Worm (Caenorhabditis elegans) whole organism, L4/young adult: ENCODE results near the gene nspb-12.
A peak's percentile ranks its signal among the peaks of the same experiment; 100 is the strongest.

Experiments used
- W03F9.2 ChIP-seq: fragments of 150-350 bp; optimal IDR thresholded peaks from 2 replicates; lab custom pipeline; 2014; ENCODE audit warnings: missing biosample characterization, missing genetic modification characterization
- dao-5 ChIP-seq: sonication (generic microtip); optimal IDR thresholded peaks from 2 replicates; lab custom pipeline; 2016; ENCODE audit warnings: missing genotype, missing genetic modification characterization, moderate library complexity, missing compliant biosample characterization
- him-1 ChIP-seq: sonication (generic microtip); optimal IDR thresholded peaks from 2 replicates; lab custom pipeline; 2016; ENCODE audit warnings: missing genotype, missing genetic modification reagents, missing genetic modification characterization, missing compliant biosample characterization

The nspb-12 gene

ce11 chrIII:5557246-5557819 lies 11.2 kb downstream of the nspb-12 start, which contains the start of gene rpc-2:
TSS of gene rpc-2 (plus strand) at chrIII:5557365.
- no peak for TF ChIP-seq him-1 (tag; lab: Kevin White, UChicago)
- TF ChIP-seq W03F9.2 (tag; lab: Kevin White, UChicago) = no peak
- TF ChIP-seq dao-5 (tag; lab: Kevin White, UChicago) = no peak

ce11 chrIII:5554884-5555500 lies 13.6 kb downstream of the nspb-12 start, which contains the start of the genes nmad-1 and hach-1:
TSS of gene nmad-1 (minus strand) at chrIII:5554934.
TSS of gene hach-1 (plus strand) at chrIII:5555450.
- TF ChIP-seq him-1 (tag; lab: Kevin White, UChicago) (no peak), W03F9.2 (tag; lab: Kevin White, UChicago) (peak; percentile 95), dao-5 (tag; lab: Kevin White, UChicago) (peak; percentile 11)

- TF ChIP-seq W03F9.2 (tag; lab: Kevin White, UChicago) = no peak
- TF ChIP-seq dao-5 (tag; lab: Kevin White, UChicago) = no peak
- TF ChIP-seq him-1 (tag; lab: Kevin White, UChicago) = no peak
Observed at ce11 chrIII:5553098-5553497, 15.5 kb downstream of the nspb-12 start.

- TF ChIP-seq him-1 (tag; lab: Kevin White, UChicago) = no peak
- TF ChIP-seq dao-5 (tag; lab: Kevin White, UChicago) = no peak
- peak; percentile 25 for TF ChIP-seq W03F9.2 (tag; lab: Kevin White, UChicago)
Observed at ce11 chrIII:5552072-5552667, 16.4 kb downstream of the nspb-12 start, which contains the start of gene F09F7.6. TSS of gene F09F7.6 (minus strand) at chrIII:5552135.

- TF ChIP-seq W03F9.2 (tag; lab: Kevin White, UChicago) (no peak), dao-5 (tag; lab: Kevin White, UChicago) (no peak), him-1 (tag; lab: Kevin White, UChicago) (no peak)
Observed at ce11 chrIII:5550844-5551243, 17.7 kb downstream of the nspb-12 start.

- no peak for TF ChIP-seq dao-5 (tag; lab: Kevin White, UChicago)
Observed at ce11 chrIII:5550193-5550592, 18.4 kb downstream of the nspb-12 start.

- TF ChIP-seq dao-5 (tag; lab: Kevin White, UChicago) (no peak), him-1 (tag; lab: Kevin White, UChicago) (no peak), W03F9.2 (tag; lab: Kevin White, UChicago) (no peak)
Observed at ce11 chrIII:5546730-5547129, 21.8 kb downstream of the nspb-12 start, which contains the start of gene F09F7.5. TSS of gene F09F7.5 (plus strand) at chrIII:5546987.

ce11 chrIII:5546309-5546708 lies 22.3 kb downstream of the nspb-12 start:
- TF ChIP-seq W03F9.2 (tag; lab: Kevin White, UChicago) (no peak), dao-5 (tag; lab: Kevin White, UChicago) (no peak), him-1 (tag; lab: Kevin White, UChicago) (no peak)

- TF ChIP-seq dao-5 (tag; lab: Kevin White, UChicago) = no peak
- no peak for TF ChIP-seq him-1 (tag; lab: Kevin White, UChicago)
- no peak for TF ChIP-seq W03F9.2 (tag; lab: Kevin White, UChicago)
Observed at ce11 chrIII:5543727-5544345, 24.7 kb downstream of the nspb-12 start, which contains the start of gene D1044.1. TSS of gene D1044.1 (plus strand) at chrIII:5544295.

- TF ChIP-seq him-1 (tag; lab: Kevin White, UChicago) (no peak), W03F9.2 (tag; lab: Kevin White, UChicago) (peak; percentile 19)
Observed at ce11 chrIII:5543050-5543449, 25.5 kb downstream of the nspb-12 start, which contains the start of gene D1044.6. TSS of gene D1044.6 (minus strand) at chrIII:5543177.

- no peak for TF ChIP-seq W03F9.2 (tag; lab: Kevin White, UChicago)
- TF ChIP-seq him-1 (tag; lab: Kevin White, UChicago) = no peak
- no peak for TF ChIP-seq dao-5 (tag; lab: Kevin White, UChicago)
Observed at ce11 chrIII:5541777-5542176, 26.8 kb downstream of the nspb-12 start.

- TF ChIP-seq him-1 (tag; lab: Kevin White, UChicago) (no peak), W03F9.2 (tag; lab: Kevin White, UChicago) (no peak), dao-5 (tag; lab: Kevin White, UChicago) (no peak)
Observed at ce11 chrIII:5525973-5526372, 42.6 kb downstream of the nspb-12 start, which contains the start of gene dex-1. TSS of gene dex-1 (plus strand) at chrIII:5526104.

ce11 chrIII:5521930-5522329 lies 46.6 kb downstream of the nspb-12 start, which contains the start of gene D1044.4:
TSS of gene D1044.4 (minus strand) at chrIII:5522030.
- no peak for TF ChIP-seq dao-5 (tag; lab: Kevin White, UChicago)
- no peak for TF ChIP-seq him-1 (tag; lab: Kevin White, UChicago)
- no peak for TF ChIP-seq W03F9.2 (tag; lab: Kevin White, UChicago)
